Worm (Caenorhabditis elegans) whole organism, young adult: Measurements from ENCODE around the gene clec-251.
A peak's percentile ranks its signal among the peaks of the same experiment; 100 is the strongest.

Experiments used
- B0019.2 ChIP-seq: fragments of 200-800 bp; sonication (Bioruptor generic); conservative IDR thresholded peaks from 2 replicates; pipeline ENCODE4 v1.3.6; 2022; ENCODE audit warnings: missing genetic modification reagents, missing genetic modification characterization, missing compliant biosample characterization
- B0261.1 ChIP-seq: sonication (generic microtip); optimal IDR thresholded peaks from 2 replicates; lab custom pipeline; 2016; ENCODE audit warnings: mild to moderate bottlenecking, missing genetic modification characterization, moderate library complexity, missing compliant biosample characterization
- D2030.7 ChIP-seq: fragments of 200-800 bp; sonication (Bioruptor generic); IDR thresholded peaks from 2 replicates; pipeline ENCODE4 v1.3.6; 2022; ENCODE audit warnings: missing genetic modification reagents, missing genetic modification characterization, missing compliant biosample characterization
- F22D6.2 ChIP-seq: sonication (generic microtip); optimal IDR thresholded peaks from 2 replicates; lab custom pipeline; 2016; ENCODE audit warnings: mild to moderate bottlenecking, missing genetic modification characterization, missing compliant biosample characterization
- F37B4.10 ChIP-seq: fragments of 200-800 bp; sonication (Bioruptor generic); IDR thresholded peaks from 2 replicates; pipeline ENCODE4 v1.3.6; 2022; ENCODE audit warnings: missing genetic modification characterization, missing compliant biosample characterization
- F52B5.7 ChIP-seq: sonication (generic microtip); optimal IDR thresholded peaks from 2 replicates; lab custom pipeline; 2016; ENCODE audit warnings: mild to moderate bottlenecking, missing genetic modification characterization, missing compliant biosample characterization
- K11D2.4 ChIP-seq: fragments of 200-800 bp; sonication (Bioruptor generic); IDR thresholded peaks from 2 replicates; pipeline ENCODE4 v1.3.6; 2022; ENCODE audit warnings: missing genetic modification reagents, missing genetic modification characterization, missing compliant biosample characterization
- Y53F4B.3 ChIP-seq: fragments of 200-800 bp; sonication (Bioruptor generic); IDR thresholded peaks from 2 replicates; pipeline ENCODE4 v1.3.6; 2022; ENCODE audit warnings: missing genetic modification reagents, missing genetic modification characterization, missing compliant biosample characterization
- Y53G8AR.9 ChIP-seq: fragments of 200-800 bp; sonication (Bioruptor generic); conservative IDR thresholded peaks from 2 replicates; pipeline ENCODE4 v1.3.6; 2022; ENCODE audit warnings: missing genetic modification reagents, missing genetic modification characterization, missing compliant biosample characterization
- Y95B8A.8 ChIP-seq: fragments of 200-800 bp; sonication (Bioruptor generic); IDR thresholded peaks from 2 replicates; pipeline ENCODE4 v1.3.6; 2022; ENCODE audit warnings: missing genetic modification reagents, missing genetic modification characterization, missing compliant biosample characterization
- ZK185.1 ChIP-seq: sonication (generic microtip); optimal IDR thresholded peaks from 2 replicates; lab custom pipeline; 2016; ENCODE audit warnings: mild to moderate bottlenecking, missing genetic modification characterization, missing compliant biosample characterization; ENCODE audit not compliant: poor library complexity, severe bottlenecking
- akir-1 ChIP-seq: fragments of 200-800 bp; sonication (Bioruptor generic); optimal IDR thresholded peaks from 2 replicates; lab custom pipeline; 2018; ENCODE audit warnings: mild to moderate bottlenecking, missing genetic modification characterization, moderate library complexity, missing compliant biosample characterization
- aptf-2 ChIP-seq: fragments of 200-800 bp; sonication (Bioruptor generic); conservative IDR thresholded peaks from 2 replicates; pipeline ENCODE4 v1.3.6; 2022; ENCODE audit warnings: missing genetic modification reagents, missing genetic modification characterization, missing compliant biosample characterization
- aptf-3 ChIP-seq: fragments of 200-800 bp; sonication (Bioruptor generic); IDR thresholded peaks from 2 replicates; pipeline ENCODE4 v1.3.6; 2022; ENCODE audit warnings: missing genetic modification characterization, missing compliant biosample characterization
- bed-2 ChIP-seq: fragments of 200-800 bp; sonication (Bioruptor generic); IDR thresholded peaks from 2 replicates; pipeline ENCODE4 v1.3.6; 2022; ENCODE audit warnings: missing genetic modification reagents, missing genetic modification characterization, missing compliant biosample characterization
- ccch-3 ChIP-seq: fragments of 200-800 bp; sonication (Bioruptor generic); optimal IDR thresholded peaks from 2 replicates; lab custom pipeline; 2018; ENCODE audit warnings: mild to moderate bottlenecking, missing genetic modification characterization, missing compliant biosample characterization
- cebp-1 ChIP-seq, 2 experiments: fragments of 200-800 bp in 1 of 2; sonication (Bioruptor generic) in 1 of 2; sonication (generic microtip) in 1 of 2; IDR thresholded peaks in 1 of 2; optimal IDR thresholded peaks in 1 of 2; 2 replicates each; pipeline versions ENCODE4 v1.3.6 to Lab custom; 2017 to 2022; ENCODE audit warnings: missing compliant biosample characterization in 2 of 2, missing genetic modification characterization in 2 of 2, mild to moderate bottlenecking in 1 of 2, missing genetic modification reagents in 1 of 2, moderate library complexity in 1 of 2
- ceh-58 ChIP-seq: fragments of 200-800 bp; sonication (Bioruptor generic); IDR thresholded peaks from 2 replicates; pipeline ENCODE4 v1.3.6; 2022; ENCODE audit warnings: missing genetic modification characterization, missing compliant biosample characterization
- die-1 ChIP-seq: sonication (generic microtip); optimal IDR thresholded peaks from 2 replicates; lab custom pipeline; 2016; ENCODE audit warnings: missing genotype, mild to moderate bottlenecking, missing genetic modification characterization, missing compliant biosample characterization
- dox-1 ChIP-seq: fragments of 200-800 bp; sonication (Bioruptor generic); IDR thresholded peaks from 2 replicates; pipeline ENCODE4 v1.3.6; 2022; ENCODE audit warnings: missing genetic modification reagents, missing genetic modification characterization, missing compliant biosample characterization
- ekl-4 ChIP-seq: fragments of 200-800 bp; sonication (Bioruptor generic); IDR thresholded peaks from 2 replicates; pipeline ENCODE4 v1.3.6; 2022; ENCODE audit warnings: missing genetic modification reagents, missing genetic modification characterization, missing compliant biosample characterization
- gei-17 ChIP-seq: fragments of 200-800 bp; sonication (Bioruptor generic); optimal IDR thresholded peaks from 2 replicates; lab custom pipeline; 2018; ENCODE audit warnings: mild to moderate bottlenecking, missing genetic modification characterization, missing compliant biosample characterization
- him-1 ChIP-seq: sonication (generic microtip); optimal IDR thresholded peaks from 2 replicates; lab custom pipeline; 2016; ENCODE audit warnings: missing genotype, missing genetic modification reagents, missing genetic modification characterization, missing compliant biosample characterization
- hlh-12 ChIP-seq: sonication (generic microtip); optimal IDR thresholded peaks from 2 replicates; lab custom pipeline; 2016; ENCODE audit warnings: missing genetic modification characterization, missing compliant biosample characterization
- lin-54 ChIP-seq: fragments of 200-800 bp; sonication (Bioruptor generic); optimal IDR thresholded peaks from 2 replicates; lab custom pipeline; 2018; ENCODE audit warnings: mild to moderate bottlenecking, missing genetic modification characterization, missing compliant biosample characterization
- lsy-27 ChIP-seq: sonication (generic microtip); optimal IDR thresholded peaks from 2 replicates; lab custom pipeline; 2017; ENCODE audit warnings: missing genetic modification characterization, mild to moderate bottlenecking, missing compliant biosample characterization, antibody characterized with exemption, missing genotype, borderline replicate concordance; ENCODE audit not compliant: insufficient read depth
- madf-3 ChIP-seq: fragments of 200-800 bp; sonication (Bioruptor generic); IDR thresholded peaks from 2 replicates; pipeline ENCODE4 v1.3.6; 2022; ENCODE audit warnings: missing genetic modification reagents, missing genetic modification characterization, missing compliant biosample characterization
- madf-6 ChIP-seq: fragments of 200-800 bp; sonication (Bioruptor generic); IDR thresholded peaks from 2 replicates; pipeline ENCODE4 v1.3.6; 2022; ENCODE audit warnings: missing genetic modification reagents, missing genetic modification characterization, missing compliant biosample characterization
- nfya-1 ChIP-seq: sonication (generic microtip); optimal IDR thresholded peaks from 2 replicates; lab custom pipeline; 2017; ENCODE audit warnings: antibody characterized with exemption, missing compliant biosample characterization, missing genetic modification characterization, borderline replicate concordance; ENCODE audit not compliant: insufficient read depth
- nfyb-1 ChIP-seq: fragments of 200-800 bp; sonication (Bioruptor generic); IDR thresholded peaks from 2 replicates; pipeline ENCODE4 v1.3.6; 2022; ENCODE audit warnings: missing genetic modification reagents, missing genetic modification characterization, missing compliant biosample characterization
- nhr-120 ChIP-seq: fragments of 200-800 bp; sonication (Bioruptor generic); IDR thresholded peaks from 2 replicates; pipeline ENCODE4 v1.3.6; 2022; ENCODE audit warnings: missing genetic modification characterization, missing compliant biosample characterization
- nhr-179 ChIP-seq: sonication (generic microtip); optimal IDR thresholded peaks from 2 replicates; lab custom pipeline; 2016; ENCODE audit warnings: mild to moderate bottlenecking, missing genetic modification characterization, missing compliant biosample characterization
- rec-8 ChIP-seq, 2 experiments: sonication (generic microtip); optimal IDR thresholded peaks; 2 replicates each; lab custom pipeline; 2016; ENCODE audit warnings: mild to moderate bottlenecking in 2 of 2, missing genetic modification characterization in 2 of 2, missing genetic modification reagents in 2 of 2, missing genotype in 2 of 2, missing biosample characterization in 1 of 2, missing compliant biosample characterization in 1 of 2, moderate library complexity in 1 of 2
- rpc-1 ChIP-seq, 2 experiments: fragments of 150-350 bp in 1 of 2; sonication (generic microtip) in 1 of 2; optimal IDR thresholded peaks; 2 replicates each; lab custom pipeline; 2014 to 2018; ENCODE audit warnings: missing biosample characterization in 1 of 2, missing genetic modification characterization in 1 of 2, missing genetic modification reagents in 1 of 2, missing genotype in 1 of 2
- snpc-1.1 ChIP-seq: sonication (generic microtip); optimal IDR thresholded peaks from 2 replicates; lab custom pipeline; 2017; ENCODE audit warnings: missing genetic modification characterization, mild to moderate bottlenecking, missing compliant biosample characterization, antibody characterized with exemption, moderate library complexity, missing genotype, missing genetic modification reagents; ENCODE audit not compliant: insufficient read depth
- sptf-2 ChIP-seq: fragments of 200-800 bp; sonication (Bioruptor generic); optimal IDR thresholded peaks from 2 replicates; lab custom pipeline; 2018; ENCODE audit warnings: mild to moderate bottlenecking, missing genetic modification characterization, missing compliant biosample characterization
- tbp1 ChIP-seq: fragments of 200-800 bp; sonication (Bioruptor generic); optimal IDR thresholded peaks from 2 replicates; lab custom pipeline; 2018; ENCODE audit warnings: mild to moderate bottlenecking, missing genetic modification characterization, missing compliant biosample characterization
- tlf-1 ChIP-seq: fragments of 200-800 bp; sonication (Bioruptor generic); optimal IDR thresholded peaks from 2 replicates; lab custom pipeline; 2018; ENCODE audit warnings: mild to moderate bottlenecking, missing genetic modification characterization, missing compliant biosample characterization
- unc-130 ChIP-seq: sonication (generic microtip); optimal IDR thresholded peaks from 2 replicates; lab custom pipeline; 2016; ENCODE audit warnings: missing genetic modification reagents, missing genetic modification characterization, missing compliant biosample characterization
- ztf-25 ChIP-seq: fragments of 200-800 bp; sonication (Bioruptor generic); IDR thresholded peaks from 2 replicates; pipeline ENCODE4 v1.3.6; 2022; ENCODE audit warnings: missing genetic modification reagents, missing genetic modification characterization, missing compliant biosample characterization
- ztf-26 ChIP-seq: sonication (generic microtip); optimal IDR thresholded peaks from 2 replicates; lab custom pipeline; 2017; ENCODE audit warnings: missing genetic modification characterization, missing compliant biosample characterization
- ztf-3 ChIP-seq: fragments of 200-800 bp; sonication (Bioruptor generic); optimal IDR thresholded peaks from 2 replicates; lab custom pipeline; 2018; ENCODE audit warnings: mild to moderate bottlenecking, missing genetic modification characterization, missing compliant biosample characterization
- ztf-6 ChIP-seq: fragments of 200-800 bp; sonication (Bioruptor generic); IDR thresholded peaks from 2 replicates; pipeline ENCODE4 v1.3.6; 2022; ENCODE audit warnings: missing genetic modification reagents, missing genetic modification characterization, missing compliant biosample characterization

The clec-251 gene

DNA sequence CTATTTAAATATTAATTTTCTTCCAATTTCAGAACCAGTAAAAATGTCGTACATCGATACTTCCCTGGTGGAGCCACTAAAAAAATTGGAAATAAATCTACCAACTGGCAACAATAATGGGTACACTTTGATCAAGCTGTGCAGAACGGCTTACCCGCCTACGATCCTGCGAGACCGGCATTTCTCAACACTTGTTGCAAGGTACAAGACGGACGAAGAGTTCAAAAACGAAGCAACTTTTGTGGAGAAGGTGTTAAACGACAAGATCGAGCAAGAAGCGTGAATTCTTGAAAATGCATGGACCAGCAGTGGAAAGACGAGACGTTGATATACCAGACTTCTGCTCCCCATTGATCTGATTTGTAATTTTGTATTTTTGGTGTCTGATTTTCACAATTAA is 35.4 kb downstream of the clec-251 start:
- no peak for TF ChIP-seq unc-130
- no peak for TF ChIP-seq F52B5.7
- TF ChIP-seq D2030.7 (GFP tag; lab: Robert Waterston, UW): no peak
- peak; percentile 32; the same call in 1 of the 2 replicates for TF ChIP-seq aptf-3
- peak; percentile 78; the same call in 1 of the 2 replicates for TF ChIP-seq nhr-120 (GFP tag; lab: Robert Waterston, UW)
- no peak for TF ChIP-seq sptf-2
- TF ChIP-seq F37B4.10 (GFP tag; lab: Robert Waterston, UW): no peak
- TF ChIP-seq nfya-1 (tag; lab: Kevin White, UChicago): peak; percentile 41
- no peak for TF ChIP-seq dox-1 (GFP tag; lab: Robert Waterston, UW)
- TF ChIP-seq B0019.2 (GFP tag; lab: Robert Waterston, UW): no peak

DNA sequence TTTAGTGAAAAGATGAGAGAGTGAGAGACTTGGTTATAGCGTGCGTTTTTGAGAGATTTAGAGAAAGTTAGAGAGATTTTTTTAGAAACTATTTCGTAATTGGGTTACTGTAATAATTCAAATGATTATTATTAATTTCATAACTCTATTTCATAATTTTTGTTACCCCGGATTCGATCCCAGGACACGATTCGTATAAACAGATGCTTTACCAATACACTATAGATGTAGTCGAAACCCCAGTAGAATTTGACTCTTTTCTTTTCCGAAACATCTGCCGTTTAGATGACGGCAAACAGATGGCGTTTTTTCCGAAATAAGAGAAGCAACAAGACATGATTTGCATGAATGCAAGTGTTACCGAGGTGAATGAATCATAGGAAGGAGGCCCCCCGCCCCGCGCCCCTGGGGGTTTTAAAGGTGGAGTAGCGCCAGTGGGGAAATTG is 36.7 kb downstream of the clec-251 start:
- TF ChIP-seq nfyb-1 (no peak), madf-3 (no peak), Y95B8A.8 (no peak), tbp1 (GFP tag; lab: Kevin White, UChicago) (peak; percentile 70), nhr-179 (tag; lab: Kevin White, UChicago) (no peak), ccch-3 (GFP tag; lab: Kevin White, UChicago) (no peak), B0261.1 (tag; lab: Kevin White, UChicago) (peak; percentile 26), aptf-3 (peak; percentile 74; the same call in 1 of the 2 replicates), madf-6 (no peak), ztf-3 (GFP tag; lab: Kevin White, UChicago) (no peak), tlf-1 (GFP tag; lab: Kevin White, UChicago) (no peak), ceh-58 (GFP tag; lab: Robert Waterston, UW) (peak; percentile 86; the same call in 1 of the 2 replicates), F22D6.2 (tag; lab: Kevin White, UChicago) (no peak), rec-8 (tag; optimal IDR thresholded peaks at IDR 0.05; lab: Kevin White, UChicago) (no peak), F37B4.10 (GFP tag; lab: Robert Waterston, UW) (no peak), K11D2.4 (GFP tag; lab: Robert Waterston, UW) (no peak), lsy-27 (tag; lab: Kevin White, UChicago) (no peak), ZK185.1 (tag; lab: Kevin White, UChicago) (no peak), bed-2 (GFP tag; lab: Robert Waterston, UW) (no peak), cebp-1 (GFP tag; IDR thresholded peaks at IDR 0.05; lab: Robert Waterston, UW) (peak; percentile 38; the same call in 1 of the 2 replicates), cebp-1 (tag; optimal IDR thresholded peaks at IDR 0.05; lab: Kevin White, UChicago) (no peak), ztf-26 (tag; lab: Kevin White, UChicago) (no peak), snpc-1.1 (no peak), him-1 (tag; lab: Kevin White, UChicago) (no peak), Y53F4B.3 (no peak), hlh-12 (tag; lab: Kevin White, UChicago) (peak; percentile 14), Y53G8AR.9 (no peak), die-1 (no peak), B0019.2 (GFP tag; lab: Robert Waterston, UW) (no peak), ztf-6 (GFP tag; lab: Robert Waterston, UW) (no peak), ztf-25 (GFP tag; lab: Robert Waterston, UW) (no peak), gei-17 (GFP tag; lab: Kevin White, UChicago) (no peak), ekl-4 (no peak), akir-1 (GFP tag; lab: Kevin White, UChicago) (no peak), aptf-2 (GFP tag; lab: Robert Waterston, UW) (no peak), D2030.7 (GFP tag; lab: Robert Waterston, UW) (no peak), lin-54 (GFP tag; lab: Kevin White, UChicago) (no peak), nhr-120 (GFP tag; lab: Robert Waterston, UW) (peak; percentile 86; the same call in 1 of the 2 replicates), rpc-1 (optimal IDR thresholded peaks at IDR 0.05; lab: Kevin White, UChicago) (peak; percentile 3), rpc-1 (tag; optimal IDR thresholded peaks at IDR 0.05; lab: Kevin White, UChicago) (peak; percentile 61)
